Fruit fly (Drosophila melanogaster): ENCODE results near the gene Vps15.

Vps15 gene

DNA sequence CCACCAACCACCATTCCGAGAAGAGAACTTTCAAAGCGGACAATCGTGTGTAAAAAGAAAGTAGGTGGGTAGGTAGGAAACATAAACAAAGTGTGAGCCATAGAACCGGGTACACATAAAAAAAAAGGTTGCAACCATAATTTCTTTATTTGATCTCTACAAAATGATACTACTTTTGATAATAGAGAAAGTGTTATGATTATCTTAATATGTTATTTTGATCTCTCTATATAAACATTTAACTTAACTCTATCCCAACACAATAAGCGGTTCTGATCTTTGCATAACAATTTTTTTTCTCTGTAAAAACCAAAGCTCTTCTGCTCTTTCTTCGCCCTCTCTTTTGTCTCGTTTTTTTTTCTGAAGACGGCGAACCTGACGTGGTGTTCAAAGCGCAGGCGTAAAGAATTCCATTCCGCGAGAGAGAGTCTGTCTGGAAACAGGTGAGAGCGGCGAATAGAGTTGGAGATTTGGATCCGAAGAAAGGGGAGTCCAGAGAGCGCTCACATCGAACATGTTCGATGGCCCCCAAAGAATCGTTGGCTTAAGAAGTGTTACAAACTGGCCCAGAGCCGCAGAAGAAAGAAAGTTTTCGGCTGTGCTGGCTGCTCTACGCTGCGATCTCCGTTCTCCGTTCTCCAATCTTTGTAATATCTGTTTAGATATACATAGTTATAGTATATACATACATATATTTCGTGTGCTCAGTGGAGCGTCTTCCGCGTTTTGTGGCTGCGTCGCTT lies 1.4 kb upstream of the Vps15 start (continued):
- TF ChIP-seq gem (tag; optimal IDR thresholded peaks at IDR 0.05) (peak; percentile 83), CG15479 (GFP tag; optimal IDR thresholded peaks at IDR 0.05) (no peak), emc (GFP tag; optimal IDR thresholded peaks at IDR 0.05) (no peak), nmo (GFP tag; optimal IDR thresholded peaks at IDR 0.05) (peak; percentile 69), CG6272 (GFP tag; IDR thresholded peaks at IDR 0.05) (no peak), exex (tag; optimal IDR thresholded peaks at IDR 0.05) (no peak), tna (GFP tag; IDR thresholded peaks at IDR 0.05; ENCODE audit: partially characterized antibody) (no peak), lilli (GFP tag; optimal IDR thresholded peaks at IDR 0.05) (peak; percentile 30), CG17612 (GFP tag; IDR thresholded peaks at IDR 0.05) (no peak), CHES-1-like (GFP tag; optimal IDR thresholded peaks at IDR 0.05) (no peak), slou (GFP tag; optimal IDR thresholded peaks at IDR 0.05) (no peak), Doc2 (GFP tag; IDR thresholded peaks at IDR 0.05) (no peak), D19B (GFP tag; optimal IDR thresholded peaks at IDR 0.05) (no peak), Ets65A (GFP tag) (no peak), CG31365 (tag; optimal IDR thresholded peaks at IDR 0.05) (no peak), CG5953 (GFP tag; IDR thresholded peaks at IDR 0.05) (peak; percentile 7; the same call in 1 of the 2 replicates), CG6854 (GFP tag; optimal IDR thresholded peaks at IDR 0.05) (no peak), Six4 (GFP tag; optimal IDR thresholded peaks at IDR 0.05) (peak; percentile 57), zen (tag; optimal IDR thresholded peaks at IDR 0.05) (peak; percentile 49), vnd (GFP tag; IDR thresholded peaks at IDR 0.05; ENCODE audit: partially characterized antibody) (no peak), chn (GFP tag; optimal IDR thresholded peaks at IDR 0.05) (peak; percentile 10), CG6813 (GFP tag; optimal IDR thresholded peaks at IDR 0.05) (peak; percentile 44), CG13296 (GFP tag; optimal IDR thresholded peaks at IDR 0.05) (no peak), ab (GFP tag; optimal IDR thresholded peaks at IDR 0.05) (no peak), tio (GFP tag; optimal IDR thresholded peaks at IDR 0.05) (no peak), Nf-YC (tag; optimal IDR thresholded peaks at IDR 0.05) (no peak), Hmx (GFP tag; optimal IDR thresholded peaks at IDR 0.05) (peak; percentile 48), fu2 (GFP tag; optimal IDR thresholded peaks at IDR 0.05) (no peak), CG1024 (GFP tag; IDR thresholded peaks at IDR 0.05) (peak; percentile 47; the same call in 1 of the 2 replicates), trem (tag; optimal IDR thresholded peaks at IDR 0.05) (peak; percentile 80), dmrt11E (tag; optimal IDR thresholded peaks at IDR 0.05) (peak; percentile 68), CG2120 (GFP tag; optimal IDR thresholded peaks at IDR 0.05) (peak; percentile 31), CG16813 (GFP tag; IDR thresholded peaks at IDR 0.05; ENCODE audit: partially characterized antibody) (no peak), Mrtf (GFP tag; IDR thresholded peaks at IDR 0.05) (no peak), CrebB (tag; optimal IDR thresholded peaks at IDR 0.05) (peak; percentile 25), CG6683 (GFP tag; optimal IDR thresholded peaks at IDR 0.05) (peak; percentile 23), Dip2 (GFP tag; IDR thresholded peaks at IDR 0.05) (no peak), GATAe (GFP tag; conservative IDR thresholded peaks at IDR 0.05) (no peak), cato (GFP tag; optimal IDR thresholded peaks at IDR 0.05; ENCODE audit: borderline replicate concordance) (no peak)

DNA sequence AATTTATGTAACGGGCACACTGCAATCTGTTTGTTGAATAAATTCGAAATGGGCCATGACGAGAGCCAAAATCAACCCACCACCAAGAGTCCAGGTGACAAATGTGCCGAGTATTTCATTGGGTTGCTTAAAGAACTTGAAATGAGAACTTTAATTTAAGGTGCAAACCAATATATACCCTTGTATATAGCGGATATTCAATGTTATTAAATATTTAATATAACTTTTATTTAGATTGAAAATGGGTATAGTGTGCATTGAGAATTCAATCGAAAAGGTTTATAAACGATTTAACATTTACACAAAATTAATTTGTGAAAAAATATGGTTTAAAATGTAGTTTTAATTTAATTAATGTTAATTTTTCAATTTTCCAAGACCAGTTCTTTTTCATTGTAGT lies 697 bp upstream of the Vps15 start, which contains the start of gene CG8420:
Gene CG8420 (plus strand): TSS at position 284 of the 400 bp plus-strand sequence.
- TF ChIP-seq CG10321 (GFP tag; IDR thresholded peaks at IDR 0.05) (no peak), seq (GFP tag; IDR thresholded peaks at IDR 0.05) (no peak), D19A (tag; optimal IDR thresholded peaks at IDR 0.05) (peak; percentile 49), Dad (GFP tag; optimal IDR thresholded peaks at IDR 0.05) (no peak), CG7745 (tag; optimal IDR thresholded peaks at IDR 0.05) (peak; percentile 52), CG33557 (GFP tag; optimal IDR thresholded peaks at IDR 0.05) (no peak), bsh (GFP tag; optimal IDR thresholded peaks at IDR 0.05) (peak in 1 of 2 experiments; percentile 69), lola (GFP tag; optimal IDR thresholded peaks at IDR 0.05) (peak in 1 of 3 experiments; percentile 59), nmo (GFP tag; optimal IDR thresholded peaks at IDR 0.05) (peak; percentile 3), Atf3 (GFP tag; optimal IDR thresholded peaks at IDR 0.05) (no peak), CG6689 (GFP tag; IDR thresholded peaks at IDR 0.05) (0 out of 2 replicates have a peak, but pooled peaks have one; percentile 13)

Measured in whole organism, embryonic.